Worm (Caenorhabditis elegans) whole organism, young adult: ENCODE results near the gene T21E8.7.

ENCODE experiments used
- B0261.1 ChIP-seq: sonication (generic microtip); optimal IDR thresholded peaks from 2 replicates; lab custom pipeline; 2016; ENCODE audit warnings: mild to moderate bottlenecking, missing genetic modification characterization, moderate library complexity, missing compliant biosample characterization
- D2030.7 ChIP-seq: fragments of 200-800 bp; sonication (Bioruptor generic); IDR thresholded peaks from 2 replicates; pipeline ENCODE4 v1.3.6; 2022; ENCODE audit warnings: missing genetic modification reagents, missing genetic modification characterization, missing compliant biosample characterization
- F37B4.10 ChIP-seq: fragments of 200-800 bp; sonication (Bioruptor generic); IDR thresholded peaks from 2 replicates; pipeline ENCODE4 v1.3.6; 2022; ENCODE audit warnings: missing genetic modification characterization, missing compliant biosample characterization
- F52B5.7 ChIP-seq: sonication (generic microtip); optimal IDR thresholded peaks from 2 replicates; lab custom pipeline; 2016; ENCODE audit warnings: mild to moderate bottlenecking, missing genetic modification characterization, missing compliant biosample characterization
- F55B11.4 ChIP-seq: sonication (generic microtip); optimal IDR thresholded peaks from 2 replicates; lab custom pipeline; 2016; ENCODE audit warnings: missing compliant biosample characterization, missing genetic modification characterization, borderline replicate concordance; ENCODE audit not compliant: insufficient read depth
- F57C9.4 ChIP-seq: sonication (generic microtip); optimal IDR thresholded peaks from 2 replicates; lab custom pipeline; 2017; ENCODE audit warnings: mild to moderate bottlenecking, missing genetic modification characterization, missing compliant biosample characterization
- Y53F4B.3 ChIP-seq: fragments of 200-800 bp; sonication (Bioruptor generic); IDR thresholded peaks from 2 replicates; pipeline ENCODE4 v1.3.6; 2022; ENCODE audit warnings: missing genetic modification reagents, missing genetic modification characterization, missing compliant biosample characterization
- Y53G8AR.9 ChIP-seq: fragments of 200-800 bp; sonication (Bioruptor generic); conservative IDR thresholded peaks from 2 replicates; pipeline ENCODE4 v1.3.6; 2022; ENCODE audit warnings: missing genetic modification reagents, missing genetic modification characterization, missing compliant biosample characterization
- Y56A3A.18 ChIP-seq: fragments of 200-800 bp; sonication (Bioruptor generic); IDR thresholded peaks from 2 replicates; pipeline ENCODE4 v1.3.6; 2022; ENCODE audit warnings: missing genetic modification reagents, missing genetic modification characterization, missing compliant biosample characterization
- Y95B8A.8 ChIP-seq: fragments of 200-800 bp; sonication (Bioruptor generic); IDR thresholded peaks from 2 replicates; pipeline ENCODE4 v1.3.6; 2022; ENCODE audit warnings: missing genetic modification reagents, missing genetic modification characterization, missing compliant biosample characterization
- aptf-3 ChIP-seq: fragments of 200-800 bp; sonication (Bioruptor generic); IDR thresholded peaks from 2 replicates; pipeline ENCODE4 v1.3.6; 2022; ENCODE audit warnings: missing genetic modification characterization, missing compliant biosample characterization
- attf-5 ChIP-seq: fragments of 200-800 bp; sonication (Bioruptor generic); optimal IDR thresholded peaks from 2 replicates; lab custom pipeline; 2018; ENCODE audit warnings: mild to moderate bottlenecking, missing genetic modification characterization, missing compliant biosample characterization
- bed-2 ChIP-seq: fragments of 200-800 bp; sonication (Bioruptor generic); IDR thresholded peaks from 2 replicates; pipeline ENCODE4 v1.3.6; 2022; ENCODE audit warnings: missing genetic modification reagents, missing genetic modification characterization, missing compliant biosample characterization
- ceh-27 ChIP-seq: fragments of 200-800 bp; sonication (Bioruptor generic); optimal IDR thresholded peaks from 2 replicates; lab custom pipeline; 2018; ENCODE audit warnings: mild to moderate bottlenecking, missing genetic modification characterization, moderate library complexity, missing compliant biosample characterization
- die-1 ChIP-seq: sonication (generic microtip); optimal IDR thresholded peaks from 2 replicates; lab custom pipeline; 2016; ENCODE audit warnings: missing genotype, mild to moderate bottlenecking, missing genetic modification characterization, missing compliant biosample characterization
- dox-1 ChIP-seq: fragments of 200-800 bp; sonication (Bioruptor generic); IDR thresholded peaks from 2 replicates; pipeline ENCODE4 v1.3.6; 2022; ENCODE audit warnings: missing genetic modification reagents, missing genetic modification characterization, missing compliant biosample characterization
- egl-18 ChIP-seq: fragments of 200-800 bp; sonication (Bioruptor generic); IDR thresholded peaks from 2 replicates; pipeline ENCODE4 v1.3.6; 2022; ENCODE audit warnings: missing genetic modification reagents, missing genetic modification characterization, missing compliant biosample characterization
- egrh-3 ChIP-seq: fragments of 200-800 bp; sonication (Bioruptor generic); IDR thresholded peaks from 2 replicates; pipeline ENCODE4 v1.3.6; 2022; ENCODE audit warnings: missing genetic modification reagents, missing genetic modification characterization, missing compliant biosample characterization
- ekl-4 ChIP-seq: fragments of 200-800 bp; sonication (Bioruptor generic); IDR thresholded peaks from 2 replicates; pipeline ENCODE4 v1.3.6; 2022; ENCODE audit warnings: missing genetic modification reagents, missing genetic modification characterization, missing compliant biosample characterization
- gei-17 ChIP-seq: fragments of 200-800 bp; sonication (Bioruptor generic); optimal IDR thresholded peaks from 2 replicates; lab custom pipeline; 2018; ENCODE audit warnings: mild to moderate bottlenecking, missing genetic modification characterization, missing compliant biosample characterization
- hmg-20 ChIP-seq: fragments of 200-800 bp; sonication (Bioruptor generic); IDR thresholded peaks from 2 replicates; pipeline ENCODE4 v1.3.6; 2022; ENCODE audit warnings: missing genetic modification reagents, missing genetic modification characterization, missing compliant biosample characterization
- lag-1 ChIP-seq: fragments of 200-800 bp; sonication (Bioruptor generic); IDR thresholded peaks from 2 replicates; pipeline ENCODE4 v1.3.6; 2022; ENCODE audit warnings: missing genetic modification reagents, missing genetic modification characterization, missing compliant biosample characterization
- lin-26 ChIP-seq: fragments of 200-800 bp; sonication (Bioruptor generic); IDR thresholded peaks from 2 replicates; pipeline ENCODE4 v1.3.6; 2022; ENCODE audit warnings: missing genetic modification reagents, missing genetic modification characterization, missing compliant biosample characterization
- lin-40 ChIP-seq: sonication (generic microtip); optimal IDR thresholded peaks from 2 replicates; lab custom pipeline; 2016; ENCODE audit warnings: missing genetic modification characterization, mild to moderate bottlenecking, missing compliant biosample characterization, missing genotype, missing genetic modification reagents
- lsl-1 ChIP-seq: fragments of 200-800 bp; sonication (Bioruptor generic); optimal IDR thresholded peaks from 2 replicates; lab custom pipeline; 2018; ENCODE audit warnings: mild to moderate bottlenecking, missing genetic modification characterization, moderate library complexity, missing compliant biosample characterization
- mcd-1 ChIP-seq: fragments of 200-800 bp; sonication (Bioruptor generic); IDR thresholded peaks from 2 replicates; pipeline ENCODE4 v1.3.6; 2022; ENCODE audit warnings: missing genetic modification reagents, missing genetic modification characterization, missing compliant biosample characterization
- mes-4 ChIP-seq: sonication (generic microtip); optimal IDR thresholded peaks from 2 replicates; lab custom pipeline; 2016; ENCODE audit warnings: missing genotype, missing genetic modification characterization, missing compliant biosample characterization
- mxl-1 ChIP-seq: sonication (generic microtip); optimal IDR thresholded peaks from 2 replicates; lab custom pipeline; 2016; ENCODE audit warnings: missing genetic modification characterization, missing compliant biosample characterization
- nfya-1 ChIP-seq: sonication (generic microtip); optimal IDR thresholded peaks from 2 replicates; lab custom pipeline; 2017; ENCODE audit warnings: antibody characterized with exemption, missing compliant biosample characterization, missing genetic modification characterization, borderline replicate concordance; ENCODE audit not compliant: insufficient read depth
- nhr-80 ChIP-seq: sonication (generic microtip); optimal IDR thresholded peaks from 2 replicates; lab custom pipeline; 2016; ENCODE audit warnings: missing genetic modification characterization, missing compliant biosample characterization
- pha-4 ChIP-seq: fragments of 150-350 bp; sonication (generic microtip); optimal IDR thresholded peaks from 2 replicates; lab custom pipeline; 2014; ENCODE audit warnings: missing biosample characterization, missing genetic modification reagents, missing genetic modification characterization
- rpc-1 ChIP-seq, 2 experiments: fragments of 150-350 bp in 1 of 2; sonication (generic microtip) in 1 of 2; optimal IDR thresholded peaks; 2 replicates each; lab custom pipeline; 2014 to 2018; ENCODE audit warnings: missing biosample characterization in 1 of 2, missing genetic modification characterization in 1 of 2, missing genetic modification reagents in 1 of 2, missing genotype in 1 of 2
- sdz-38 ChIP-seq: sonication (generic microtip); optimal IDR thresholded peaks from 2 replicates; lab custom pipeline; 2016; ENCODE audit warnings: missing genotype, missing genetic modification characterization, missing compliant biosample characterization
- sea-2 ChIP-seq: fragments of 200-800 bp; sonication (Bioruptor generic); IDR thresholded peaks from 2 replicates; pipeline ENCODE4 v1.3.6; 2022; ENCODE audit warnings: missing genetic modification characterization, missing compliant biosample characterization
- snpc-3.4 ChIP-seq: sonication (generic microtip); optimal IDR thresholded peaks from 2 replicates; lab custom pipeline; 2017; ENCODE audit warnings: missing genetic modification characterization, mild to moderate bottlenecking, missing compliant biosample characterization, antibody characterized with exemption, moderate library complexity, missing genotype, missing genetic modification reagents
- somi-1 ChIP-seq: fragments of 200-800 bp; sonication (Bioruptor generic); optimal IDR thresholded peaks from 2 replicates; lab custom pipeline; 2018; ENCODE audit warnings: mild to moderate bottlenecking, missing genetic modification characterization, missing compliant biosample characterization
- tbp1 ChIP-seq: fragments of 200-800 bp; sonication (Bioruptor generic); optimal IDR thresholded peaks from 2 replicates; lab custom pipeline; 2018; ENCODE audit warnings: mild to moderate bottlenecking, missing genetic modification characterization, missing compliant biosample characterization
- tbx-9 ChIP-seq: sonication (generic microtip); optimal IDR thresholded peaks from 2 replicates; lab custom pipeline; 2016; ENCODE audit warnings: borderline replicate concordance, missing genetic modification characterization, inconsistent platforms, missing compliant biosample characterization
- unc-62 ChIP-seq: fragments of 150-350 bp; optimal IDR thresholded peaks from 2 replicates; lab custom pipeline; 2014; ENCODE audit warnings: missing biosample characterization, missing genetic modification reagents, missing genetic modification characterization
- xnd-1 ChIP-seq: sonication (generic microtip); optimal IDR thresholded peaks from 2 replicates; lab custom pipeline; 2016; ENCODE audit warnings: missing genotype, missing genetic modification reagents, missing genetic modification characterization, missing compliant biosample characterization
- ztf-18 ChIP-seq: sonication (generic microtip); optimal IDR thresholded peaks from 2 replicates; lab custom pipeline; 2016; ENCODE audit warnings: missing genotype, mild to moderate bottlenecking, missing genetic modification characterization, missing compliant biosample characterization

The T21E8.7 gene

DNA sequence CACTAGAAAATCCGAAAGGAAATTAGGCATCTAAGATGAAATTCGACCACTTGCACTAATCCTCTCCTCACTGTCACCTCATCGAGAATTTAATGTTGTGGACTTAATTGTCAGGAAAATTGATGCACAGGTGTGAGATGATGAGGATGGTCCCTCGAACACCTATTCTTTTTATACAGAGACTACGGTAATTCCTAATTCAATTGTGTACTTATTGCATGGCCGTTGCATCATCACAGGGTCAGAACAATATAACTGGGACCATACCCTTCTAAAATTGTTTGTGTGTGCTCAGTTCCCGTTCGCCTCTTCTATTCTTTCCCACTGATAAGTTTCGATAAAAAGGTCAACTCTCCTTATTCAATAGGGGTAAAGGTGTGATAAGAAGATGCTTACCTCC, 39.2 kb upstream of the T21E8.7 start:
- TF ChIP-seq D2030.7 (GFP tag; lab: Robert Waterston, UW) (no peak), rpc-1 (optimal IDR thresholded peaks at IDR 0.05; lab: Kevin White, UChicago) (no peak), rpc-1 (tag; optimal IDR thresholded peaks at IDR 0.05; lab: Kevin White, UChicago) (no peak), tbp1 (GFP tag; lab: Kevin White, UChicago) (no peak), nfya-1 (tag; lab: Kevin White, UChicago) (no peak), snpc-3.4 (tag; lab: Kevin White, UChicago) (no peak), lin-26 (GFP tag; lab: Robert Waterston, UW) (no peak), lag-1 (GFP tag; lab: Robert Waterston, UW) (no peak), ceh-27 (no peak), Y53F4B.3 (GFP tag; lab: Robert Waterston, UW) (no peak), F57C9.4 (no peak), bed-2 (GFP tag; lab: Robert Waterston, UW) (no peak), mes-4 (tag; lab: Kevin White, UChicago) (no peak), pha-4 (tag; lab: Kevin White, UChicago) (no peak)

DNA sequence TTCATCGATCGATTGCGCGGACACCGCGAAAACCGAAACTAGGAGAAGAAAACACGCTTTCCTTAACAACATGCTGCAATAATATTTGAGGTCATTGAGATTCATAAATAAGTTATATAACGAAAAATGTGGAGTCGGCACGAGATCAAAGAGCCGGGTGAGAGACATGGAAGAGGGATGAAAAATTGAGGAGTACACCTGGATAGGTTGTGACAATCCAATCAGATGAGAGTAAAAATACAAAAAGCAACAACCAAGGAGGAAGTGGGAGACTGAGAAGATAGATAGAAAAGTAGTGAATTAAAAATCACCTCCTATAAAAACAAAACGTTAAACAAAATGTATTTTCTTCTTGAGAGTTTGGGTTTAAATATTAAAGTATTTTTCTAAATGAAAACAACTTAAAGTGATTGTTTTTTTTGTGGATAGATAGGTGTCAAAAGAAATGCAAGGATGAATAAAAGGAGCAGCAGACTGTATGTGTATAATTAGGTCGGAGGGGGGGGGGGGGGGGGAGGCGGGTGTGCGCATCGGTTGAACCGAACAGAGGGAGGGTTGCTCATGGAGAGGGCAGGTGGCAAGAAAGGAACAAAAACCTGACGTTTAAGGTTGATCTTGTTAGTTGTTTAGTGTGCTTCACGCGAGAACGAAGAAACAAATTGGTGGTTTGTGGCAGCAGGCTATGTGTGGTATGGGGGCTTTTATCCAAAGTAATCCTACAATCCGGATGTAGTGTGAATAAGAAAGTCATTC, 38.5 kb upstream of the T21E8.7 start, which contains the start of gene C05A9.2:
Gene C05A9.2, minus strand, starts transcription at position 73 of the 753 bp plus-strand sequence.
- no peak for TF ChIP-seq ztf-18 (tag; lab: Kevin White, UChicago)
- 0 out of 2 replicates have a peak, but pooled peaks have one; percentile 12 for TF ChIP-seq Y53G8AR.9 (GFP tag; lab: Robert Waterston, UW)
- no peak for TF ChIP-seq dox-1
- no peak for TF ChIP-seq aptf-3 (GFP tag; lab: Robert Waterston, UW)
- TF ChIP-seq Y95B8A.8 (GFP tag; lab: Robert Waterston, UW): no peak
- 0 out of 2 replicates have a peak, but pooled peaks have one; percentile 73 for TF ChIP-seq egrh-3
- no peak for TF ChIP-seq somi-1 (GFP tag; lab: Kevin White, UChicago)
- TF ChIP-seq lin-40 (tag; lab: Kevin White, UChicago): no peak
- no peak for TF ChIP-seq egl-18 (GFP tag; lab: Robert Waterston, UW)
- no peak for TF ChIP-seq unc-62 (GFP tag; lab: Kevin White, UChicago)

DNA sequence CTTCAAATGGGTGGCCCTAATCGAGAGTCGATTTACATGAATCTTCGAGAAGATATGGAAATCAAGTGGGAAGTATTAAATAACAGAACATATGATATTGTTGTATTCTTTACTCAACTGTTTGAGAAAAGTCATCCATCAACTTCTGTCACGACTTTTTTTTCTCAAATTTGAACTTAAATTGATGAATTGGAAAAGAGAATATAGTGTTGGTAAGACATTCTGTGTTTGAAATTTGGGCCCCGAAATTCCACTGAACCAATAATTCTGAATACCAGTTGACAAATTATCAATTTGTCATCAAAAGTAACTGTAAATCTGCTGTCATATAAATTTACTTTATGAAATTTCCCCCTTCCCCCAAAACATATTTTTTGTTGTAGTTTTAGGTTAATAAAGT, 36.4 kb upstream of the T21E8.7 start:
- TF ChIP-seq Y56A3A.18 (GFP tag; lab: Robert Waterston, UW) (no peak), B0261.1 (tag; lab: Kevin White, UChicago) (no peak), nhr-80 (tag; lab: Kevin White, UChicago) (no peak)

ce11 chrX:10851202-10851601, 32.1 kb upstream of the T21E8.7 start:
- no peak for TF ChIP-seq hmg-20 (GFP tag; lab: Robert Waterston, UW)
- no peak for TF ChIP-seq gei-17
- TF ChIP-seq xnd-1 (tag; lab: Kevin White, UChicago): no peak
- TF ChIP-seq mxl-1 (tag; lab: Kevin White, UChicago): no peak
- no peak for TF ChIP-seq lsl-1 (GFP tag; lab: Kevin White, UChicago)
- TF ChIP-seq mcd-1 (GFP tag; lab: Robert Waterston, UW): no peak
- TF ChIP-seq die-1 (tag; lab: Kevin White, UChicago): no peak
- no peak for TF ChIP-seq ztf-18 (tag; lab: Kevin White, UChicago)
- TF ChIP-seq F52B5.7: no peak
- TF ChIP-seq F55B11.4 (tag; lab: Kevin White, UChicago): no peak
- TF ChIP-seq pha-4 (tag; lab: Kevin White, UChicago): no peak
- TF ChIP-seq ekl-4 (GFP tag; lab: Robert Waterston, UW): no peak
- no peak for TF ChIP-seq F37B4.10 (GFP tag; lab: Robert Waterston, UW)
- no peak for TF ChIP-seq nhr-80 (tag; lab: Kevin White, UChicago)
- TF ChIP-seq sdz-38 (tag; lab: Kevin White, UChicago): no peak
- TF ChIP-seq tbx-9 (tag; lab: Kevin White, UChicago): no peak
- TF ChIP-seq attf-5 (GFP tag; lab: Kevin White, UChicago): no peak
- no peak for TF ChIP-seq sea-2 (GFP tag; lab: Robert Waterston, UW)
